Worm (Caenorhabditis elegans) whole organism, young adult: ENCODE data around the gene nhr-67.

Source experiments
- B0261.1 ChIP-seq: sonication (generic microtip); optimal IDR thresholded peaks from 2 replicates; lab custom pipeline; 2016; ENCODE audit warnings: mild to moderate bottlenecking, missing genetic modification characterization, moderate library complexity, missing compliant biosample characterization
- C06A6.2 ChIP-seq: fragments of 200-800 bp; sonication (Bioruptor generic); conservative IDR thresholded peaks from 2 replicates; pipeline ENCODE4 v1.3.6; 2022; ENCODE audit warnings: missing genetic modification characterization, missing compliant biosample characterization
- C17E4.6 ChIP-seq: fragments of 200-800 bp; sonication (Bioruptor generic); IDR thresholded peaks from 2 replicates; pipeline ENCODE4 v1.3.6; 2022; ENCODE audit warnings: missing genetic modification reagents, missing genetic modification characterization, missing compliant biosample characterization
- D2030.7 ChIP-seq: fragments of 200-800 bp; sonication (Bioruptor generic); IDR thresholded peaks from 2 replicates; pipeline ENCODE4 v1.3.6; 2022; ENCODE audit warnings: missing genetic modification reagents, missing genetic modification characterization, missing compliant biosample characterization
- F10E7.11 ChIP-seq: sonication (generic microtip); optimal IDR thresholded peaks from 2 replicates; lab custom pipeline; 2017; ENCODE audit warnings: mild to moderate bottlenecking, missing genetic modification characterization, moderate library complexity, missing compliant biosample characterization
- F49E8.2 ChIP-seq: sonication (generic microtip); optimal IDR thresholded peaks from 3 replicates; lab custom pipeline; 2017; ENCODE audit warnings: missing genetic modification characterization, mild to moderate bottlenecking, missing compliant biosample characterization, antibody characterized with exemption, moderate library complexity; ENCODE audit not compliant: insufficient read depth
- F57C9.4 ChIP-seq: sonication (generic microtip); optimal IDR thresholded peaks from 2 replicates; lab custom pipeline; 2017; ENCODE audit warnings: mild to moderate bottlenecking, missing genetic modification characterization, missing compliant biosample characterization
- K12H6.12 ChIP-seq: fragments of 200-800 bp; sonication (Bioruptor generic); optimal IDR thresholded peaks from 2 replicates; lab custom pipeline; 2018; ENCODE audit warnings: mild to moderate bottlenecking, missing genetic modification characterization, missing compliant biosample characterization
- Y53F4B.3 ChIP-seq: fragments of 200-800 bp; sonication (Bioruptor generic); IDR thresholded peaks from 2 replicates; pipeline ENCODE4 v1.3.6; 2022; ENCODE audit warnings: missing genetic modification reagents, missing genetic modification characterization, missing compliant biosample characterization
- Y67H2A.10 ChIP-seq: fragments of 200-800 bp; sonication (Bioruptor generic); conservative IDR thresholded peaks from 2 replicates; pipeline ENCODE4 v1.3.6; 2022; ENCODE audit warnings: missing genetic modification reagents, missing genetic modification characterization, missing compliant biosample characterization
- atf-7 ChIP-seq: sonication (generic microtip); optimal IDR thresholded peaks from 2 replicates; lab custom pipeline; 2017; ENCODE audit warnings: mild to moderate bottlenecking, missing genetic modification characterization, missing compliant biosample characterization
- attf-5 ChIP-seq: fragments of 200-800 bp; sonication (Bioruptor generic); optimal IDR thresholded peaks from 2 replicates; lab custom pipeline; 2018; ENCODE audit warnings: mild to moderate bottlenecking, missing genetic modification characterization, missing compliant biosample characterization
- bed-2 ChIP-seq: fragments of 200-800 bp; sonication (Bioruptor generic); IDR thresholded peaks from 2 replicates; pipeline ENCODE4 v1.3.6; 2022; ENCODE audit warnings: missing genetic modification reagents, missing genetic modification characterization, missing compliant biosample characterization
- cebp-1 ChIP-seq, 2 experiments: fragments of 200-800 bp in 1 of 2; sonication (Bioruptor generic) in 1 of 2; sonication (generic microtip) in 1 of 2; IDR thresholded peaks in 1 of 2; optimal IDR thresholded peaks in 1 of 2; 2 replicates each; pipeline versions ENCODE4 v1.3.6 to Lab custom; 2017 to 2022; ENCODE audit warnings: missing compliant biosample characterization in 2 of 2, missing genetic modification characterization in 2 of 2, mild to moderate bottlenecking in 1 of 2, missing genetic modification reagents in 1 of 2, moderate library complexity in 1 of 2
- cebp-2 ChIP-seq: fragments of 200-800 bp; sonication (Bioruptor generic); IDR thresholded peaks from 2 replicates; pipeline ENCODE4 v1.3.6; 2022; ENCODE audit warnings: missing genetic modification characterization, missing compliant biosample characterization
- ceh-100 ChIP-seq: fragments of 200-800 bp; sonication (Bioruptor generic); IDR thresholded peaks from 2 replicates; pipeline ENCODE4 v1.3.6; 2022; ENCODE audit warnings: missing genetic modification reagents, missing genetic modification characterization, missing compliant biosample characterization
- ceh-91 ChIP-seq: fragments of 200-800 bp; sonication (Bioruptor generic); IDR thresholded peaks from 2 replicates; pipeline ENCODE4 v1.3.6; 2022; ENCODE audit warnings: missing genetic modification reagents, missing genetic modification characterization, missing compliant biosample characterization
- chd-7 ChIP-seq: sonication (generic microtip); optimal IDR thresholded peaks from 2 replicates; lab custom pipeline; 2016; ENCODE audit warnings: mild to moderate bottlenecking, missing genetic modification characterization, moderate library complexity, missing compliant biosample characterization
- dpff-1 ChIP-seq: sonication (generic microtip); optimal IDR thresholded peaks from 2 replicates; lab custom pipeline; 2017; ENCODE audit warnings: mild to moderate bottlenecking, missing genetic modification characterization, missing compliant biosample characterization
- dpl-1 ChIP-seq: fragments of 150-350 bp; optimal IDR thresholded peaks from 2 replicates; lab custom pipeline; 2014; ENCODE audit warnings: missing biosample characterization, missing genetic modification reagents, missing genetic modification characterization
- egl-44 ChIP-seq: fragments of 200-800 bp; sonication (Bioruptor generic); IDR thresholded peaks from 2 replicates; pipeline ENCODE4 v1.3.6; 2022; ENCODE audit warnings: missing genetic modification reagents, missing genetic modification characterization, missing compliant biosample characterization
- ekl-4 ChIP-seq: fragments of 200-800 bp; sonication (Bioruptor generic); IDR thresholded peaks from 2 replicates; pipeline ENCODE4 v1.3.6; 2022; ENCODE audit warnings: missing genetic modification reagents, missing genetic modification characterization, missing compliant biosample characterization
- gei-17 ChIP-seq: fragments of 200-800 bp; sonication (Bioruptor generic); optimal IDR thresholded peaks from 2 replicates; lab custom pipeline; 2018; ENCODE audit warnings: mild to moderate bottlenecking, missing genetic modification characterization, missing compliant biosample characterization
- hmg-1.2 ChIP-seq: fragments of 200-800 bp; sonication (Bioruptor generic); IDR thresholded peaks from 2 replicates; pipeline ENCODE4 v1.3.6; 2022; ENCODE audit warnings: missing genetic modification reagents, missing genetic modification characterization, missing compliant biosample characterization
- hsf-1 ChIP-seq: fragments of 200-800 bp; sonication (Bioruptor generic); IDR thresholded peaks from 2 replicates; pipeline ENCODE4 v1.3.6; 2022; ENCODE audit warnings: missing genetic modification reagents, missing genetic modification characterization, missing compliant biosample characterization
- let-607 ChIP-seq, 2 experiments: fragments of 200-800 bp in 1 of 2; sonication (Bioruptor generic) in 1 of 2; sonication (generic microtip) in 1 of 2; optimal IDR thresholded peaks; 2 replicates each; lab custom pipeline; 2016 to 2018; ENCODE audit warnings: mild to moderate bottlenecking in 2 of 2, missing compliant biosample characterization in 2 of 2, missing genetic modification characterization in 2 of 2, moderate library complexity in 2 of 2, missing genotype in 1 of 2
- lin-26 ChIP-seq: fragments of 200-800 bp; sonication (Bioruptor generic); IDR thresholded peaks from 2 replicates; pipeline ENCODE4 v1.3.6; 2022; ENCODE audit warnings: missing genetic modification reagents, missing genetic modification characterization, missing compliant biosample characterization
- lin-54 ChIP-seq: fragments of 200-800 bp; sonication (Bioruptor generic); optimal IDR thresholded peaks from 2 replicates; lab custom pipeline; 2018; ENCODE audit warnings: mild to moderate bottlenecking, missing genetic modification characterization, missing compliant biosample characterization
- lir-1 ChIP-seq: fragments of 200-800 bp; sonication (Bioruptor generic); conservative IDR thresholded peaks from 2 replicates; pipeline ENCODE4 v1.3.6; 2022; ENCODE audit warnings: missing genetic modification reagents, missing genetic modification characterization, missing compliant biosample characterization
- lsl-1 ChIP-seq: fragments of 200-800 bp; sonication (Bioruptor generic); optimal IDR thresholded peaks from 2 replicates; lab custom pipeline; 2018; ENCODE audit warnings: mild to moderate bottlenecking, missing genetic modification characterization, moderate library complexity, missing compliant biosample characterization
- lsy-27 ChIP-seq: sonication (generic microtip); optimal IDR thresholded peaks from 2 replicates; lab custom pipeline; 2017; ENCODE audit warnings: missing genetic modification characterization, mild to moderate bottlenecking, missing compliant biosample characterization, antibody characterized with exemption, missing genotype, borderline replicate concordance; ENCODE audit not compliant: insufficient read depth
- madf-10 ChIP-seq: sonication (generic microtip); optimal IDR thresholded peaks from 2 replicates; lab custom pipeline; 2016; ENCODE audit warnings: mild to moderate bottlenecking, missing genetic modification characterization, missing compliant biosample characterization
- madf-6 ChIP-seq: fragments of 200-800 bp; sonication (Bioruptor generic); IDR thresholded peaks from 2 replicates; pipeline ENCODE4 v1.3.6; 2022; ENCODE audit warnings: missing genetic modification reagents, missing genetic modification characterization, missing compliant biosample characterization
- madf-8 ChIP-seq: fragments of 200-800 bp; sonication (Bioruptor generic); conservative IDR thresholded peaks from 2 replicates; pipeline ENCODE4 v1.3.6; 2022; ENCODE audit warnings: missing genetic modification reagents, missing genetic modification characterization, missing compliant biosample characterization
- mxl-1 ChIP-seq: sonication (generic microtip); optimal IDR thresholded peaks from 2 replicates; lab custom pipeline; 2016; ENCODE audit warnings: missing genetic modification characterization, missing compliant biosample characterization
- nhr-179 ChIP-seq: sonication (generic microtip); optimal IDR thresholded peaks from 2 replicates; lab custom pipeline; 2016; ENCODE audit warnings: mild to moderate bottlenecking, missing genetic modification characterization, missing compliant biosample characterization
- nhr-27 ChIP-seq: fragments of 200-800 bp; sonication (Bioruptor generic); optimal IDR thresholded peaks from 2 replicates; lab custom pipeline; 2018; ENCODE audit warnings: mild to moderate bottlenecking, missing genetic modification characterization, moderate library complexity, missing compliant biosample characterization
- repo-1 ChIP-seq: sonication (generic microtip); optimal IDR thresholded peaks from 2 replicates; lab custom pipeline; 2017; ENCODE audit warnings: mild to moderate bottlenecking, missing genetic modification characterization, missing compliant biosample characterization
- rpc-1 ChIP-seq, 2 experiments: fragments of 150-350 bp in 1 of 2; sonication (generic microtip) in 1 of 2; optimal IDR thresholded peaks; 2 replicates each; lab custom pipeline; 2014 to 2018; ENCODE audit warnings: missing biosample characterization in 1 of 2, missing genetic modification characterization in 1 of 2, missing genetic modification reagents in 1 of 2, missing genotype in 1 of 2
- sea-2 ChIP-seq: fragments of 200-800 bp; sonication (Bioruptor generic); IDR thresholded peaks from 2 replicates; pipeline ENCODE4 v1.3.6; 2022; ENCODE audit warnings: missing genetic modification characterization, missing compliant biosample characterization
- snpc-1.1 ChIP-seq: sonication (generic microtip); optimal IDR thresholded peaks from 2 replicates; lab custom pipeline; 2017; ENCODE audit warnings: missing genetic modification characterization, mild to moderate bottlenecking, missing compliant biosample characterization, antibody characterized with exemption, moderate library complexity, missing genotype, missing genetic modification reagents; ENCODE audit not compliant: insufficient read depth
- unc-62 ChIP-seq: fragments of 150-350 bp; optimal IDR thresholded peaks from 2 replicates; lab custom pipeline; 2014; ENCODE audit warnings: missing biosample characterization, missing genetic modification reagents, missing genetic modification characterization
- zim-3 ChIP-seq: sonication (generic microtip); optimal IDR thresholded peaks from 2 replicates; lab custom pipeline; 2017; ENCODE audit warnings: mild to moderate bottlenecking, missing genetic modification characterization, moderate library complexity, missing compliant biosample characterization
- ztf-26 ChIP-seq: sonication (generic microtip); optimal IDR thresholded peaks from 2 replicates; lab custom pipeline; 2017; ENCODE audit warnings: missing genetic modification characterization, missing compliant biosample characterization
- ztf-28 ChIP-seq: fragments of 200-800 bp; sonication (Bioruptor generic); IDR thresholded peaks from 2 replicates; pipeline ENCODE4 v1.3.6; 2022; ENCODE audit warnings: missing genetic modification reagents, missing genetic modification characterization, missing compliant biosample characterization
- ztf-3 ChIP-seq: fragments of 200-800 bp; sonication (Bioruptor generic); optimal IDR thresholded peaks from 2 replicates; lab custom pipeline; 2018; ENCODE audit warnings: mild to moderate bottlenecking, missing genetic modification characterization, missing compliant biosample characterization
- ztf-6 ChIP-seq: fragments of 200-800 bp; sonication (Bioruptor generic); IDR thresholded peaks from 2 replicates; pipeline ENCODE4 v1.3.6; 2022; ENCODE audit warnings: missing genetic modification reagents, missing genetic modification characterization, missing compliant biosample characterization

The nhr-67 gene

DNA sequence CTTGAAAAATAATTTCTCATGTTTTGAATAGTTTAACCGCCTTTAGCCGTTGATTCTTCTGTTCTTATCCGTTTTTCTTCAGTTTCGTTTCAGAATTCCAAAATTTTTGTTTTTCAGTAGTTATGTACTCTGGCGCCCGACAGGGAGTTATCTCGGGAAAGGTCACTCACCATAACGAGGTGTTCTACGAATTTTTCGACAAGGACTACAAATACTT is 26.4 kb upstream of the nhr-67 start, which contains the start of gene F01G4.4:
Gene F01G4.4, plus strand, starts transcription at position 118 of the 217 bp plus-strand sequence.
- TF ChIP-seq madf-10 (tag; lab: Kevin White, UChicago) (no peak), gei-17 (no peak)

DNA sequence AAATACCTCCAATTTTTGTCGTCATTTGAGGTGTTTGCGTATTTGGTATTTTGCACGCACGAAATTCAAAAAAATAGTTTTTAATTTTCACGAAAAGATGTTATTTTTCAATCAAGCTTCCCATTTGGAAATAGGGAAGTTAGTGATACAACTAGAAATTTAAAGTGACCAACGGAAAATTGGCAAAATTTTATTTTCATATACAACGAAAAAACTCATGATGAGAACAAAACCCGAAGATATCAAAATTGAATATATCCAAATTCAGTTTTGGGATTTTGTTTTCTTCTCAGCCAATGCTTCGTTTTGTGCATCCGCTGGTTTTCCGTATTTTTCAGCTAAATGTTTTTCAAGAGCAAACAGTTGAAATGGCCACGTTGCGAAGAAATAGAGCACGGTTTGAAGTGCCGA is 23.6 kb upstream of the nhr-67 start:
- TF ChIP-seq dpff-1 (tag; lab: Kevin White, UChicago) (peak; percentile 91), madf-6 (GFP tag; lab: Robert Waterston, UW) (peak; percentile 67), cebp-2 (GFP tag; lab: Robert Waterston, UW) (no peak; the same call in 1 of the 2 replicates), unc-62 (GFP tag; lab: Kevin White, UChicago) (no peak), D2030.7 (GFP tag; lab: Robert Waterston, UW) (peak; percentile 33; the same call in 1 of the 2 replicates), atf-7 (tag; lab: Kevin White, UChicago) (peak; percentile 46), egl-44 (GFP tag; lab: Robert Waterston, UW) (no peak), hmg-1.2 (GFP tag; lab: Robert Waterston, UW) (no peak), Y53F4B.3 (GFP tag; lab: Robert Waterston, UW) (no peak), Y67H2A.10 (GFP tag; lab: Robert Waterston, UW) (no peak), F10E7.11 (tag; lab: Kevin White, UChicago) (peak; percentile 91), ztf-26 (tag; lab: Kevin White, UChicago) (peak; percentile 2), ceh-100 (GFP tag; lab: Robert Waterston, UW) (peak; percentile 20; the same call in 1 of the 2 replicates), lin-54 (peak; percentile 46), attf-5 (GFP tag; lab: Kevin White, UChicago) (peak; percentile 17), hsf-1 (GFP tag; lab: Robert Waterston, UW) (peak; percentile 74), C06A6.2 (GFP tag; lab: Robert Waterston, UW) (no peak), K12H6.12 (tag; lab: Kevin White, UChicago) (no peak), mxl-1 (tag; lab: Kevin White, UChicago) (peak; percentile 72), lsl-1 (GFP tag; lab: Kevin White, UChicago) (peak; percentile 37), dpl-1 (no peak), F49E8.2 (tag; lab: Kevin White, UChicago) (peak; percentile 94), zim-3 (tag; lab: Kevin White, UChicago) (peak; percentile 75), ekl-4 (peak; percentile 72), B0261.1 (tag; lab: Kevin White, UChicago) (no peak), cebp-1 (GFP tag; IDR thresholded peaks at IDR 0.05; lab: Robert Waterston, UW) (no peak), cebp-1 (tag; optimal IDR thresholded peaks at IDR 0.05; lab: Kevin White, UChicago) (peak; percentile 28), nhr-179 (tag; lab: Kevin White, UChicago) (no peak), nhr-27 (peak; percentile 75), repo-1 (peak; percentile 78), let-607 (tag; optimal IDR thresholded peaks at IDR 0.05; lab: Kevin White, UChicago) (no peak), C17E4.6 (GFP tag; lab: Robert Waterston, UW) (no peak), ceh-91 (no peak), F57C9.4 (tag; lab: Kevin White, UChicago) (peak; percentile 76), ztf-6 (GFP tag; lab: Robert Waterston, UW) (no peak), ztf-3 (no peak), bed-2 (GFP tag; lab: Robert Waterston, UW) (no peak), snpc-1.1 (tag; lab: Kevin White, UChicago) (peak; percentile 28), lsy-27 (tag; lab: Kevin White, UChicago) (no peak), lin-26 (GFP tag; lab: Robert Waterston, UW) (peak; percentile 59), lir-1 (GFP tag; lab: Robert Waterston, UW) (no peak), sea-2 (GFP tag; lab: Robert Waterston, UW) (no peak), ztf-28 (no peak), chd-7 (tag; lab: Kevin White, UChicago) (peak; percentile 63), rpc-1 (optimal IDR thresholded peaks at IDR 0.05; lab: Kevin White, UChicago) (no peak), rpc-1 (tag; optimal IDR thresholded peaks at IDR 0.05; lab: Kevin White, UChicago) (no peak), madf-8 (no peak)
